Worm (Caenorhabditis elegans): ENCODE measurements around the gene C07G1.7.

DNA sequence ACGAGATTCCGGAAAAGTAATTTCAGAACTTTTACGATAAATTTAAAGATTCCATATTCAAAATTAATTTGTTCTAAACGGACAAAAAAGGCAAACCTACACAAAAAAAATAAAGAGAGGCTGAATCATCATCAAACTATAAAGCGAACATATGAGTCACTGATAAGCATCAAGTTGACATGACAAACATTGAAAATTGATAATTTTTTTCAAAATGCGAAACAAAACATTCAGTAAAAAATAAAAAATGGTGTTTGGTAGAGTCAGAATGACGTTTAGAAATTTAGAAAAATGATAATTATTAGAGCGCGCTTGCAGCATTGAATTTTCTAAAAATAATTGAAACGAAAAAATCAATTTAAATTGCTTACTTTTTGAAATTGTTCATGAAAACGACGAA is 11.8 kb downstream of the C07G1.7 start:
- TF ChIP-seq C16A3.4 (tag; optimal IDR thresholded peaks at IDR 0.05) (no peak), jun-1 (tag; optimal IDR thresholded peaks at IDR 0.05) (no peak), dpl-1 (GFP tag; optimal IDR thresholded peaks at IDR 0.05) (no peak), lir-3 (tag; optimal IDR thresholded peaks at IDR 0.05; ENCODE audit: poor library complexity) (no peak), ces-1 (GFP tag; optimal IDR thresholded peaks at IDR 0.05) (no peak), ztf-4 (tag; optimal IDR thresholded peaks at IDR 0.05) (no peak), snu-23 (GFP tag; optimal IDR thresholded peaks at IDR 0.05) (no peak), nhr-76 (tag; optimal IDR thresholded peaks at IDR 0.05) (no peak), tbx-2 (tag; optimal IDR thresholded peaks at IDR 0.05) (no peak)
